Worm (Caenorhabditis elegans): ENCODE results near the gene gnrr-5.

- TF ChIP-seq unc-62 (GFP tag; optimal IDR thresholded peaks at IDR 0.05 in 1 of 2) (peak in 1 of 2 experiments; percentile 99), unc-62 (tag; optimal IDR thresholded peaks at IDR 0.05) (no peak), snpc-4 (tag; optimal IDR thresholded peaks at IDR 0.05) (no peak), nhr-11 (tag; optimal IDR thresholded peaks at IDR 0.05) (no peak), aha-1 (tag) (peak; percentile 51), duxl-1 (tag; optimal IDR thresholded peaks at IDR 0.05; ENCODE audit: poor library complexity) (no peak)
Measured at ce11 chrV:4483049-4483507, 28.5 kb upstream of the gnrr-5 start, which contains the start of gene exc-15.
